Fruit fly (Drosophila melanogaster): Measurements from ENCODE around the gene Jon25Biii.

dm6 chr2L:4928340-4928739 lies 22.2 kb downstream of the Jon25Biii start:
- TF ChIP-seq CG34406 (GFP tag; optimal IDR thresholded peaks at IDR 0.05) (no peak), fd59A (GFP tag; optimal IDR thresholded peaks at IDR 0.05) (no peak), Smox (GFP tag; optimal IDR thresholded peaks at IDR 0.05) (no peak), lz (GFP tag; optimal IDR thresholded peaks at IDR 0.05) (no peak), CG6854 (GFP tag; optimal IDR thresholded peaks at IDR 0.05) (no peak), Eip78C (GFP tag) (peak; percentile 30), Eip75B (GFP tag; optimal IDR thresholded peaks at IDR 0.05) (no peak), Ets96B (tag; optimal IDR thresholded peaks at IDR 0.05) (no peak), net (GFP tag; optimal IDR thresholded peaks at IDR 0.05) (no peak), achi (GFP tag; optimal IDR thresholded peaks at IDR 0.05) (no peak), Hr38 (GFP tag; optimal IDR thresholded peaks at IDR 0.05) (no peak), Lpt (GFP tag; optimal IDR thresholded peaks at IDR 0.05) (no peak), Ets21C (GFP tag; optimal IDR thresholded peaks at IDR 0.05) (no peak)

All from whole organism, prepupa.